Worm (Caenorhabditis elegans) whole organism, mixed stage, embryonic: ENCODE data around the gene ZK1307.9.

Source experiments
- ces-1 ChIP-seq: fragments of 150-350 bp; optimal IDR thresholded peaks from 2 replicates; lab custom pipeline; 2014; ENCODE audit warnings: missing biosample characterization, missing genetic modification reagents, missing genetic modification characterization
- lsy-2 ChIP-seq: fragments of 150-350 bp; optimal IDR thresholded peaks from 2 replicates; lab custom pipeline; 2014; ENCODE audit warnings: missing biosample characterization, missing genetic modification characterization
- mab-5 ChIP-seq: fragments of 150-350 bp; optimal IDR thresholded peaks from 2 replicates; lab custom pipeline; 2014; ENCODE audit warnings: missing biosample characterization, missing genetic modification characterization
- nhr-237 ChIP-seq: fragments of 150-350 bp; optimal IDR thresholded peaks from 2 replicates; lab custom pipeline; 2014; ENCODE audit warnings: missing biosample characterization, missing genetic modification characterization
- nhr-28 ChIP-seq: fragments of 150-350 bp; optimal IDR thresholded peaks from 2 replicates; lab custom pipeline; 2014; ENCODE audit warnings: missing biosample characterization, missing genetic modification characterization
- pha-4 ChIP-seq: fragments of 150-350 bp; optimal IDR thresholded peaks from 2 replicates; lab custom pipeline; 2018; ENCODE audit warnings: missing biosample characterization, missing genetic modification reagents, missing genetic modification characterization
- snpc-4 ChIP-seq: fragments of 150-350 bp; optimal IDR thresholded peaks from 2 replicates; lab custom pipeline; 2014; ENCODE audit warnings: missing biosample characterization, missing genetic modification characterization
- unc-62 ChIP-seq: fragments of 150-350 bp; optimal IDR thresholded peaks from 2 replicates; lab custom pipeline; 2014; ENCODE audit warnings: missing biosample characterization, missing genetic modification reagents, missing genetic modification characterization

ce11 chrII:9691839-9692238 is 42.5 kb downstream of the ZK1307.9 start, which contains the start of gene nlp-11:
- TF ChIP-seq nhr-28 (no peak), ces-1 (GFP tag; lab: Kevin White, UChicago) (no peak), unc-62 (GFP tag; lab: Kevin White, UChicago) (no peak), snpc-4 (no peak), lsy-2 (no peak), mab-5 (tag; lab: Kevin White, UChicago) (no peak), nhr-237 (tag; lab: Kevin White, UChicago) (no peak), pha-4 (tag; lab: Kevin White, UChicago) (no peak)
